Worm (Caenorhabditis elegans) whole organism, early embryonic: ENCODE results near the gene T27A1.2.

Experiments used
- B0310.2 ChIP-seq: sonication (generic microtip); optimal IDR thresholded peaks from 2 replicates; lab custom pipeline; 2016; ENCODE audit warnings: mild to moderate bottlenecking, missing genetic modification characterization, missing compliant biosample characterization
- F13C5.2 ChIP-seq: sonication (generic microtip); optimal IDR thresholded peaks from 2 replicates; lab custom pipeline; 2017; ENCODE audit warnings: mild to moderate bottlenecking, missing genetic modification characterization, inconsistent platforms, missing compliant biosample characterization
- aly-1 ChIP-seq: sonication (generic microtip); optimal IDR thresholded peaks from 2 replicates; lab custom pipeline; 2016; ENCODE audit warnings: missing genetic modification characterization, missing compliant biosample characterization
- ama-1 ChIP-seq: fragments of 150-350 bp; optimal IDR thresholded peaks from 2 replicates; lab custom pipeline; 2014
- ceh-13 ChIP-seq: fragments of 200-800 bp; sonication (Bioruptor generic); optimal IDR thresholded peaks from 2 replicates; lab custom pipeline; 2018; ENCODE audit warnings: mild to moderate bottlenecking, missing genetic modification characterization, missing compliant biosample characterization
- ceh-36 ChIP-seq: sonication (generic microtip); optimal IDR thresholded peaks from 2 replicates; lab custom pipeline; 2016; ENCODE audit warnings: missing genetic modification characterization, inconsistent platforms, missing compliant biosample characterization
- ets-7 ChIP-seq: sonication (generic microtip); optimal IDR thresholded peaks from 2 replicates; lab custom pipeline; 2016; ENCODE audit warnings: missing genotype, missing genetic modification characterization, missing compliant biosample characterization
- flt-1 ChIP-seq: fragments of 200-800 bp; sonication (Bioruptor generic); IDR thresholded peaks from 2 replicates; pipeline ENCODE4 v1.3.6; 2022; ENCODE audit warnings: missing genetic modification characterization, missing compliant biosample characterization
- hmbx-1 ChIP-seq: sonication (generic microtip); optimal IDR thresholded peaks from 2 replicates; lab custom pipeline; 2016; ENCODE audit warnings: mild to moderate bottlenecking, missing genetic modification characterization, missing compliant biosample characterization
- hmg-4 ChIP-seq: fragments of 200-800 bp; sonication (Bioruptor generic); optimal IDR thresholded peaks from 2 replicates; lab custom pipeline; 2018; ENCODE audit warnings: mild to moderate bottlenecking, missing genetic modification characterization, missing compliant biosample characterization
- hnd-1 ChIP-seq: sonication (generic microtip); optimal IDR thresholded peaks from 2 replicates; lab custom pipeline; 2016; ENCODE audit warnings: missing genetic modification characterization, missing compliant biosample characterization
- pes-1 ChIP-seq: fragments of 200-800 bp; sonication (Bioruptor generic); IDR thresholded peaks from 2 replicates; pipeline ENCODE4 v1.3.6; 2022; ENCODE audit warnings: missing genetic modification reagents, missing genetic modification characterization, missing compliant biosample characterization
- scrt-1 ChIP-seq: fragments of 200-800 bp; sonication (Bioruptor generic); IDR thresholded peaks from 2 replicates; pipeline ENCODE4 v1.3.6; 2022; ENCODE audit warnings: missing genetic modification characterization, missing compliant biosample characterization
- sea-1 ChIP-seq: fragments of 200-800 bp; sonication (Bioruptor generic); conservative IDR thresholded peaks from 2 replicates; pipeline ENCODE4 v1.3.6; 2022; ENCODE audit warnings: missing genetic modification characterization, missing compliant biosample characterization
- tbx-11 ChIP-seq: fragments of 200-800 bp; sonication (Bioruptor generic); IDR thresholded peaks from 2 replicates; pipeline ENCODE4 v1.3.6; 2022; ENCODE audit warnings: missing genetic modification characterization, missing compliant biosample characterization
- tbx-37 ChIP-seq: fragments of 200-800 bp; sonication (Bioruptor generic); conservative IDR thresholded peaks from 2 replicates; pipeline ENCODE4 v1.3.6; 2022; ENCODE audit warnings: missing genetic modification reagents, missing genetic modification characterization, missing compliant biosample characterization
- tra-4 ChIP-seq: sonication (generic microtip); optimal IDR thresholded peaks from 2 replicates; lab custom pipeline; 2017; ENCODE audit warnings: missing genetic modification characterization, missing compliant biosample characterization

Gene T27A1.2

ce11 chrII:574064-574463 is 37.4 kb upstream of the T27A1.2 start:
- TF ChIP-seq tbx-37 (GFP tag; lab: Robert Waterston, UW), result no peak

- TF ChIP-seq pes-1 (peak; percentile 37; the same call in 1 of the 2 replicates), ceh-36 (peak; percentile 88)
These were observed 36.9 kb upstream of the T27A1.2 start for ce11 chrII:573580-573979.

DNA sequence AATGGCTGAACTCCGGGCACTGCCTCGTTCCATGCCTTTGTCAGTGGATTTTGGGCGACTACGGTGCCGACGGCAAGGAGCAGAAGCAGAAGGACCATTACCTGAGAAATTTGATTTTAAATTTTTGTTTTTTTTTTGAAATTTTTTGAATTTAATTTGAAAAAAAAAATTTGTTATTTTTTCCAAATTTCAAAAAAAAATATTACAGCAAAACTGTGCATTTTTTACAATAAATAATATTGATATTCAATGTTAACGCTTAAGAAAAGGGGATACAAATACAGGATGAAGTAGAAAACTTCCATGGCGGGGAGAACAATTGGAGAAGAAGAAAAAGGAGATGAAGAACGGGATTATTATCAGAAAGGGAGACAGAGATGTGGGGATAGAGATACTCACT is 35.3 kb upstream of the T27A1.2 start, which contains the start of gene mlt-8:
Gene mlt-8 (minus strand): TSS at position 101 of the 400 bp plus-strand sequence.
- TF ChIP-seq hnd-1 (tag; lab: Kevin White, UChicago) (no peak), tra-4 (tag; lab: Kevin White, UChicago) (no peak), tbx-11 (GFP tag; lab: Robert Waterston, UW) (no peak), ets-7 (no peak), ceh-36 (no peak), scrt-1 (GFP tag; lab: Robert Waterston, UW) (no peak), F13C5.2 (no peak), aly-1 (tag; lab: Kevin White, UChicago) (no peak), flt-1 (GFP tag; lab: Robert Waterston, UW) (no peak), hmg-4 (GFP tag; lab: Kevin White, UChicago) (no peak), hmbx-1 (tag; lab: Kevin White, UChicago) (no peak), B0310.2 (tag; lab: Kevin White, UChicago) (no peak), ceh-13 (GFP tag; lab: Kevin White, UChicago) (no peak)

DNA sequence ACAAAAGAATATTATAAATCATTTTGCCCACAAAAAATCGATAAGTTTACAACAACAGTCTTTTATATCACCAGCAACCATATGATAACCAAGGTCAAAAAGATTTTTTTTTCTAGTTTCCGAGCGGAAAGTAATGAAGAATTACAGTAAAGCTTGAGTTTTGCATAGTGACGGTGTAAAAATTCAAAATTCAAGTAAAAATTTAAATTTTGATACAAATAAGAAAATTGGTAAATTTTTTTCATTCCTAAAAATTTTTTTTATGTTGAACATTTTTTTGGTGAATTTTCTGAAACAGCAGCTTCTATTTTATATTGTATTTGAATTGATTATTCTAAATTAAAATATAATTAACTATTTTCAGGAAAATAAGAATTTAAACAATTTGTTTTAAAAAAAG is 32.1 kb upstream of the T27A1.2 start, which contains the start of gene W08F4.5:
Gene W08F4.5 (minus strand): TSS at position 101 of the 400 bp plus-strand sequence.
- no peak for TF ChIP-seq pes-1
- no peak for TF ChIP-seq hnd-1 (tag; lab: Kevin White, UChicago)
- no peak for TF ChIP-seq tbx-37 (GFP tag; lab: Robert Waterston, UW)
- no peak for TF ChIP-seq flt-1 (GFP tag; lab: Robert Waterston, UW)
- no peak for TF ChIP-seq ceh-13 (GFP tag; lab: Kevin White, UChicago)
- no peak for TF ChIP-seq tbx-11 (GFP tag; lab: Robert Waterston, UW)
- TF ChIP-seq ets-7, result no peak
- TF ChIP-seq sea-1 (GFP tag; lab: Robert Waterston, UW), result no peak
- no peak for TF ChIP-seq B0310.2 (tag; lab: Kevin White, UChicago)
- no peak for TF ChIP-seq F13C5.2
- no peak for TF ChIP-seq scrt-1 (GFP tag; lab: Robert Waterston, UW)
- TF ChIP-seq hmg-4 (GFP tag; lab: Kevin White, UChicago), result no peak
- TF ChIP-seq ama-1 (lab: Kevin White, UChicago), result no peak
- TF ChIP-seq hmbx-1 (tag; lab: Kevin White, UChicago), result no peak
- TF ChIP-seq ceh-36, result no peak
- TF ChIP-seq aly-1 (tag; lab: Kevin White, UChicago), result no peak
- no peak for TF ChIP-seq tra-4 (tag; lab: Kevin White, UChicago)

- TF ChIP-seq tbx-11 (GFP tag; lab: Robert Waterston, UW) (no peak), tra-4 (tag; lab: Kevin White, UChicago) (no peak), ama-1 (lab: Kevin White, UChicago) (no peak), hnd-1 (tag; lab: Kevin White, UChicago) (no peak), F13C5.2 (no peak), sea-1 (GFP tag; lab: Robert Waterston, UW) (no peak), flt-1 (GFP tag; lab: Robert Waterston, UW) (no peak), scrt-1 (GFP tag; lab: Robert Waterston, UW) (no peak), tbx-37 (GFP tag; lab: Robert Waterston, UW) (no peak)
These were observed 19.5 kb upstream of the T27A1.2 start, which contains the start of the genes C09E8.1 and C09E8.6 for ce11 chrII:556185-556584. C09E8.1 (plus strand) TSS chrII:556485. C09E8.6 (plus strand) TSS chrII:556497.

DNA sequence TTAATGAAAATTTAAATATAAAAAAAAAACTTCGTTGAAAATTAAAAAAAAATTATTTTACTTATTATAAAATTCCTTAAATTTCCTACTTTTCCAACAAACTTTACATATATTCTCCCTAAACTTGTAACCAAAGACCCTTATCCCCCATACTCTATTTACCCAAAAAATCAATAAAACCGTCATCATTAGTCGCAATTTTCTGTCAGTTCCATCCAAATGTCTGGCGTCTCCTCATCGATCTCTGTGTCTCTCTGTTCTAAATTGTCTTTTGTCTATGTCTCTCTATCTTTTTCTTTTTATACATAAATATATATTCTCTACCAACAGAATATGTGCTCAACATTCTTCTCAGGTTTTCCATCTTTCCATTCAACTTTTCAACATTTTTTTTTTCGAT is 18.7 kb upstream of the T27A1.2 start:
- no peak for TF ChIP-seq ceh-13 (GFP tag; lab: Kevin White, UChicago)
- no peak for TF ChIP-seq pes-1
- no peak for TF ChIP-seq hmg-4 (GFP tag; lab: Kevin White, UChicago)
- TF ChIP-seq ama-1 (lab: Kevin White, UChicago), result no peak
- TF ChIP-seq tbx-11 (GFP tag; lab: Robert Waterston, UW), result no peak
- TF ChIP-seq F13C5.2, result no peak
- TF ChIP-seq B0310.2 (tag; lab: Kevin White, UChicago), result no peak
- no peak for TF ChIP-seq hmbx-1 (tag; lab: Kevin White, UChicago)

- TF ChIP-seq hmbx-1 (tag; lab: Kevin White, UChicago) (no peak), aly-1 (tag; lab: Kevin White, UChicago) (peak; percentile 43)
These were observed 14.7 kb upstream of the T27A1.2 start, which contains the start of gene lips-7 for ce11 chrII:551245-551904. lips-7 (plus strand) TSS chrII:551854.

DNA sequence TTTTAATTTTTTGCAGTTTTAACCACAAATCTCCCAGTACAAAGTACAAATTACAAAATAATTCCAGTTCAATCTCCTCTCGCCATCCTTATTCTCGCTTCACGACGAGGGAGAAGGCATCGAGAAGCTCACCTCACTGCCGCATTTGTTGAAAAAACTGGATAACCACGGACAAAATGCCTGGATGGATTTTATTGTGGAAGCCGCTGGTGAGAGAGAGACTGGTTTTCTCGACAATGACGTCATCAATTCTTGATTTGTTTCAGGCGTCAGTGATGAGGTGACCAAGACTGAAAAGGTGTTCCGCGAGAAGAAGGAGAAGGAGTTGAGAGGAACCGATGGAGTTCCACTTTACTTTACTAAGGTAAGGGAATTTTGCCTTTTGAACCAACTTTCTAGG is 12.8 kb upstream of the T27A1.2 start:
- TF ChIP-seq ama-1 (lab: Kevin White, UChicago) (no peak), hnd-1 (tag; lab: Kevin White, UChicago) (no peak), sea-1 (GFP tag; lab: Robert Waterston, UW) (no peak), ceh-13 (GFP tag; lab: Kevin White, UChicago) (no peak), flt-1 (GFP tag; lab: Robert Waterston, UW) (no peak), hmg-4 (GFP tag; lab: Kevin White, UChicago) (no peak), pes-1 (no peak), F13C5.2 (no peak), scrt-1 (GFP tag; lab: Robert Waterston, UW) (no peak), ceh-36 (no peak), ets-7 (no peak), tbx-11 (GFP tag; lab: Robert Waterston, UW) (no peak), tra-4 (tag; lab: Kevin White, UChicago) (no peak), B0310.2 (tag; lab: Kevin White, UChicago) (no peak), tbx-37 (GFP tag; lab: Robert Waterston, UW) (no peak)
